Worm (Caenorhabditis elegans): ENCODE data around the gene mrp-4.

mrp-4 gene

DNA sequence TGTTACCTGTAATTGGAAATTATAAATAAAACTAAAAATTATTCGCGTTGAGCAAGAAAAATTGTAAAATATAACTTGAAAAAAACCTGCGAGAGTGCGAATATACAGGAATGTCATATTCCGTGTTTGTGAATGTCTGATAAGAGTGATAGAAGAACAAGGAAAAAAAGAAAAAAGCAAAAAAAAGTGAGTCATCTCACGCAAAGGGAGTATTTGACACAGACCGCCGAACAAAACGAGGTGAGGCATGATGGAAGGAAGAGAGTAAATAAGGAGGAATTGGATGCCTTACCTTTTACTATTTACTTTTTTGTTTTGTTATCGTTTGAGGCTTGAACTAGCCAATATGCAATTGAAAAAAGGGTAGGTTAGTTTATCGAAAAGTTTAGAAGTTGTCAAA is 8.2 kb downstream of the mrp-4 start, which contains the start of gene F21G4.1:
Gene F21G4.1 (minus strand): TSS at position 6 of the 400 bp plus-strand sequence.
- TF ChIP-seq unc-62 (GFP tag; optimal IDR thresholded peaks at IDR 0.05) (no peak), F13H6.1 (tag; optimal IDR thresholded peaks at IDR 0.05) (no peak), nhr-129 (tag; optimal IDR thresholded peaks at IDR 0.05) (no peak), ceh-16 (tag; optimal IDR thresholded peaks at IDR 0.05) (no peak), nhr-6 (tag; optimal IDR thresholded peaks at IDR 0.05) (no peak), sma-3 (GFP tag; optimal IDR thresholded peaks at IDR 0.05) (no peak), nhr-23 (tag; optimal IDR thresholded peaks at IDR 0.05) (no peak), Y55F3AM.14 (GFP tag; optimal IDR thresholded peaks at IDR 0.05) (no peak), zag-1 (tag; optimal IDR thresholded peaks at IDR 0.05) (no peak), skn-1 (tag; optimal IDR thresholded peaks at IDR 0.05) (no peak), ztf-1 (GFP tag; conservative IDR thresholded peaks at IDR 0.05) (no peak), fos-1 (tag; optimal IDR thresholded peaks at IDR 0.05) (peak; percentile 97), crh-2 (tag; optimal IDR thresholded peaks at IDR 0.05) (peak; percentile 17), nhr-237 (tag; optimal IDR thresholded peaks at IDR 0.05) (no peak)

DNA sequence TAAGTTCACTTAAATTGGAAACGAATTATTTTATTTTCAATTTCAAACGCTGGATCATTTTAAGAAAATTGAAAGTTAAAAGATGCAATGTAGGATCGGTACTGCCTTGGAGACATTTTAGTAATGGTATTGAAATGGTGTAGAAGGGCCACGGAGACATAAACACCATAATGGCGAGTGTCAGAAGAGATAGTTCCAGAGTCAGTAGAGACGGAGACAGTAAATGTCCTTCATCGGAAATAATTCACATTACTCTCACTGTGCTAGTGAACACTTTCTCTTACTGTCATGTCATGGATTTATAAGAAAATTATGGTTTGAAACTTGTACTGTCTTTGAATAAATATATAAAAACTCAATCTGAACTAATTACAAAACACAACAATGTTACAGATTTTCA is 9.0 kb downstream of the mrp-4 start:
- TF ChIP-seq blmp-1 (tag; optimal IDR thresholded peaks at IDR 0.05; ENCODE audit: insufficient read depth) = peak; percentile 76
- no peak for TF ChIP-seq nhr-10 (tag; optimal IDR thresholded peaks at IDR 0.05)
- no peak for TF ChIP-seq mdl-1 (tag; optimal IDR thresholded peaks at IDR 0.05)
- no peak for TF ChIP-seq egl-27 (tag; optimal IDR thresholded peaks at IDR 0.05)
- no peak for TF ChIP-seq sma-3 (GFP tag; optimal IDR thresholded peaks at IDR 0.05)
- no peak for TF ChIP-seq peb-1 (tag; optimal IDR thresholded peaks at IDR 0.05)
- TF ChIP-seq lin-13 (GFP tag; optimal IDR thresholded peaks at IDR 0.05) = no peak
- no peak for TF ChIP-seq nhr-11 (tag; optimal IDR thresholded peaks at IDR 0.05)

- no peak for TF ChIP-seq nhr-11 (tag; optimal IDR thresholded peaks at IDR 0.05)
- no peak for TF ChIP-seq ceh-16 (tag; optimal IDR thresholded peaks at IDR 0.05)
- no peak for TF ChIP-seq mab-5 (tag; optimal IDR thresholded peaks at IDR 0.05)
- no peak for TF ChIP-seq F13H6.1 (tag; optimal IDR thresholded peaks at IDR 0.05)
- TF ChIP-seq sma-3 (GFP tag; optimal IDR thresholded peaks at IDR 0.05) = no peak
- no peak for TF ChIP-seq lin-11 (tag; optimal IDR thresholded peaks at IDR 0.05)
These were observed 10.8 kb downstream of the mrp-4 start, which contains the start of gene F21G4.3 for ce11 chrX:9894844-9895243. F21G4.3 (plus strand) TSS chrX:9895144.

DNA sequence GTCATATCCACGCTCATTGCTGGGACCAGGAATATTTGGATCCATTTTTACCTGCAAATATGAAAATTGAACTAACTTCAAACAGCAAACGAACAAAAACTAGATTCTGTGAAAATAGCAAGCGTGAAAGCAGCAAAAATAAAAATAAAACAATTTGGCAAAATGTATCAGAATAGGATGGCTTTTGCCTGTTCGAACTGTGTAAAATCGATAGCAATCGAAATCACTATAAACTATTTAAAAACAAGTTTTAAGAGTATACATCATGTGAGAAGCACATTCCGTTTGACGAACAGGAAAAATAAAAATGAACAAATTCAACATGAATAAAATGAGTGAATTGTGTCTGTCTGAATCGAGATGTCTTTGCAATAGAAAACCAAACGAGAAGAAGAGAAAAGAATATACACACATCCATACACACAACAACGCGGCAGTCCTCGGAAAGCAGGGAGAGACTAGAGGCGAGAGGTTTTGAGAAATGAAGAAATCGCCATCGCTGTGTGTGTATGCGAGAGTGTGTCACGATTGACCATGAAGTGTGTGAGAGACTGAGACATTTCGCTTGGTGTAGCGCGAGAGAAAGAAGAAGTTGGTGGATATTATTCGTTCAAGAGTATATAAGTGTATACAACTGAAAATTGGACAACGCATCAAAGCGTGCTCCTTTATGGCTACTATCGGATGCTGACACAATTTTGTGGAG is 15.5 kb downstream of the mrp-4 start, which contains the start of gene phf-34:
Gene phf-34 (minus strand): TSS at position 51 of the 706 bp plus-strand sequence.
- TF ChIP-seq mdl-1 (tag; optimal IDR thresholded peaks at IDR 0.05) (peak in 1 of 2 experiments; percentile 17), crh-2 (tag; optimal IDR thresholded peaks at IDR 0.05) (peak; percentile 67), nhr-77 (tag; optimal IDR thresholded peaks at IDR 0.05) (no peak), unc-55 (GFP tag; optimal IDR thresholded peaks at IDR 0.05) (peak; percentile 76), lsy-2 (tag; optimal IDR thresholded peaks at IDR 0.05) (peak in 1 of 2 experiments; percentile 58), nhr-6 (tag; optimal IDR thresholded peaks at IDR 0.05) (no peak), fos-1 (tag; optimal IDR thresholded peaks at IDR 0.05) (peak; percentile 33), ztf-11 (tag; optimal IDR thresholded peaks at IDR 0.05) (no peak), lin-11 (tag; optimal IDR thresholded peaks at IDR 0.05) (peak; percentile 9), nhr-129 (tag; optimal IDR thresholded peaks at IDR 0.05) (peak; percentile 84), nhr-25 (tag; optimal IDR thresholded peaks at IDR 0.05) (peak; percentile 49), blmp-1 (tag; optimal IDR thresholded peaks at IDR 0.05; ENCODE audit: insufficient read depth) (no peak), nhr-21 (tag; optimal IDR thresholded peaks at IDR 0.05) (peak; percentile 17), elt-1 (tag; optimal IDR thresholded peaks at IDR 0.05) (no peak), F13H6.1 (tag; optimal IDR thresholded peaks at IDR 0.05) (peak; percentile 71), C34F6.9 (tag; optimal IDR thresholded peaks at IDR 0.05) (peak; percentile 65), lin-13 (GFP tag; optimal IDR thresholded peaks at IDR 0.05) (peak; percentile 37), Y55F3AM.14 (GFP tag; optimal IDR thresholded peaks at IDR 0.05) (no peak), mbf-1 (tag; optimal IDR thresholded peaks at IDR 0.05) (no peak), dmd-4 (tag; optimal IDR thresholded peaks at IDR 0.05) (no peak), sma-9 (GFP tag; optimal IDR thresholded peaks at IDR 0.05) (peak; percentile 35), sma-9 (tag; optimal IDR thresholded peaks at IDR 0.05) (no peak), sma-3 (GFP tag; optimal IDR thresholded peaks at IDR 0.05) (no peak), mab-5 (tag; optimal IDR thresholded peaks at IDR 0.05) (peak; percentile 12), zag-1 (tag; optimal IDR thresholded peaks at IDR 0.05) (peak; percentile 66)

All from whole organism, L2 larva.